Worm (Caenorhabditis elegans): ENCODE data around the gene fust-1.

The fust-1 gene

DNA sequence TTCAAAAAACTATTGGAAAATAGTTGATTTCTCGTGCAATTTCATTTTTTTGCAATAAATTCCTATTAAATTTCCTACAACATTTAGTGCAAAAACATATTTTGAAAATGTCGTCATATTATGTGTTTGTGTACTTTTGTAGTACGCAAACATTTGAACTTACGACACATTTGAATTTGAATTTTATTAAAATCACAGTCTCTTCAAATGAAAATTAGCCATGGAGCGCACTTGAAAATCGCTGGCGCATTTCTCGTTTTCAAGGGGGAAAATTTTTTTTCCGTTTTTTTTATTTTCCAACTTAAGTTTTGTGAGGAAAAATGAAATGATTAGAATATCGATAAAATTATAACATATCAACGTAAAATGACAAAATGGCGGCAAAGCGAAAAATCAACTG, 4.8 kb upstream of the fust-1 start:
- TF ChIP-seq ztf-4 (tag; optimal IDR thresholded peaks at IDR 0.05) (no peak), lin-15B (tag; optimal IDR thresholded peaks at IDR 0.05) (peak; percentile 13), nhr-76 (tag; optimal IDR thresholded peaks at IDR 0.05) (no peak), mdl-1 (tag; optimal IDR thresholded peaks at IDR 0.05) (no peak), elt-2 (tag; optimal IDR thresholded peaks at IDR 0.05) (peak; percentile 10), nhr-23 (tag; optimal IDR thresholded peaks at IDR 0.05) (no peak), pha-4 (tag; optimal IDR thresholded peaks at IDR 0.05) (peak; percentile 34)

DNA sequence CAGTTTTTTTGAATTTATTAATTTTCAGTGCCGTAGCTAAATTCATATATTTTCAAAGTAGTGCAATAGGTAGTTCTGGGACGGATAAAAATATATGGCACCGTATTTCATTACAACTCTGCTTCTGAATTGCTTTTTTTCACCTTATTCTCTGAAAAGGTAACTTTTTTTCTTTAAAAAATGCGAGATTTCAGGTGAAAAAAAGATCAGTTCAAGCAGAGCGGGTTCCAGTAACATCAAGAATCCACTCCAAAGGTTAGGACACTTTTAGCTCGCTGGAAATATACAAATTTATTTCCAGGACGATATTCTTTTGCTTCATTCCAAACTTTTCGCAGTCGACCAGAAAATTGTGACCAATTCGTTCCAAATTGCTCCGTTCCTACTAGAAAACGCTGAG, 4.3 kb upstream of the fust-1 start, which contains the start of gene T07F8.1:
Gene T07F8.1 (plus strand): TSS at position 301 of the 400 bp plus-strand sequence.
- TF ChIP-seq eor-1 (tag; optimal IDR thresholded peaks at IDR 0.05), result no peak
- TF ChIP-seq nhr-23 (tag; optimal IDR thresholded peaks at IDR 0.05), result no peak
- TF ChIP-seq jun-1 (tag; optimal IDR thresholded peaks at IDR 0.05), result no peak
- no peak for TF ChIP-seq elt-3 (tag; optimal IDR thresholded peaks at IDR 0.05)
- no peak for TF ChIP-seq nhr-11 (tag; optimal IDR thresholded peaks at IDR 0.05)
- no peak for TF ChIP-seq ztf-4 (tag; optimal IDR thresholded peaks at IDR 0.05)
- no peak for TF ChIP-seq daf-12 (tag; optimal IDR thresholded peaks at IDR 0.05)
- no peak for TF ChIP-seq ztf-11 (tag; optimal IDR thresholded peaks at IDR 0.05)
- no peak for TF ChIP-seq nhr-25 (tag; optimal IDR thresholded peaks at IDR 0.05)
- TF ChIP-seq skn-1 (tag; optimal IDR thresholded peaks at IDR 0.05), result no peak
- TF ChIP-seq pqm-1 (tag; optimal IDR thresholded peaks at IDR 0.05), result no peak
- TF ChIP-seq ceh-16 (tag; optimal IDR thresholded peaks at IDR 0.05), result no peak
- TF ChIP-seq aly-2 (tag; optimal IDR thresholded peaks at IDR 0.05), result no peak
- no peak for TF ChIP-seq zag-1 (tag; optimal IDR thresholded peaks at IDR 0.05)
- no peak for TF ChIP-seq unc-62 (GFP tag; optimal IDR thresholded peaks at IDR 0.05)

DNA sequence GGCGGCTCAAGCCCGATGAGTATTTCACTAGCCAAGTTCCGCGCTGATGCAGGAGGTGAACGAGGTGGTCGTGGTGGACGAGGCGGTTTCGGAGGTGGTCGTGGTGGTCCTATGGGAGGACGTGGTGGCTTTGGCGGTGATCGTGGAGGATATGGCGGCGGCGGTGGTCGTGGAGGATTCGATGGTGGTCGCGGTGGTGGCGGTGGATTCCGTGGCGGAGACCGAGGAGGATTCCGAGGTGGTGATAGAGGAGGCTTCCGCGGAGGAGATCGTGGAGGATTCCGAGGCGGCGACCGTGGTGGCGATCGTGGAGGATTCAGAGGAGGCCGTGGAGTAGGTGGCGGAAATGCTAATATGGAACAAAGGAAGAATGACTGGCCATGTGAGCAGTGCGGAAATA, 2.3 kb downstream of the fust-1 start:
- TF ChIP-seq nfya-1 (tag; optimal IDR thresholded peaks at IDR 0.05; ENCODE audit: insufficient read depth), result no peak
- TF ChIP-seq lin-15B (tag; optimal IDR thresholded peaks at IDR 0.05), result no peak
- no peak for TF ChIP-seq R02D3.7 (tag; optimal IDR thresholded peaks at IDR 0.05)
- TF ChIP-seq egl-27 (tag; optimal IDR thresholded peaks at IDR 0.05), result no peak
- TF ChIP-seq elt-3 (tag; optimal IDR thresholded peaks at IDR 0.05), result no peak
- no peak for TF ChIP-seq nhr-237 (tag; optimal IDR thresholded peaks at IDR 0.05)

ce11 chrII:7155392-7155791, 3.0 kb downstream of the fust-1 start, which contains the start of gene C27H5.2:
Gene C27H5.2 (plus strand): TSS chrII:7155581.
- TF ChIP-seq ceh-16 (tag; optimal IDR thresholded peaks at IDR 0.05) (no peak), nhr-25 (tag; optimal IDR thresholded peaks at IDR 0.05) (peak; percentile 13), ama-1 (optimal IDR thresholded peaks at IDR 0.05) (peak; percentile 27), elt-2 (tag; optimal IDR thresholded peaks at IDR 0.05) (peak; percentile 20)

DNA sequence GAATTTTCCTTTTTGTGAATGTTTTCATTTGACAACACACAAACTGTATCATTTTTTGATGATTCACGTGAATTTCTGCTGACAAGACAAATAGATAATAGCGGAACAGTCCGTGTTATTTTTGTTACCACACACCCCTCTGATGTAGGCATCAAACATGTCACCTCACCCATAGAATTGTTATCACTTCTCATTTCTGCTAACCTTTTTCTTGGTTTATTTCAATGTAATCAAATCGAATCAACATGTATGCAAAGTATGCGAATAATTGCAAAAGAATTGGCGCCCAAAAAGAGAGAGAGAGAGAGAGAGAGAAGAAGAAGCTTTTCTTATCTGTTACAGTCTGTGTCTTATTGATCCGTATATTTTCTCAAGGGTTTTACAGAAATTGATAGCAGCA, 5.0 kb downstream of the fust-1 start:
- TF ChIP-seq ceh-82 (tag; optimal IDR thresholded peaks at IDR 0.05), result no peak
- TF ChIP-seq ztf-11 (tag; optimal IDR thresholded peaks at IDR 0.05), result no peak
- peak; percentile 18 for TF ChIP-seq nhr-23 (tag; optimal IDR thresholded peaks at IDR 0.05)
- TF ChIP-seq jun-1 (tag; optimal IDR thresholded peaks at IDR 0.05), result peak; percentile 54
- TF ChIP-seq fos-1 (tag; optimal IDR thresholded peaks at IDR 0.05), result peak; percentile 6
- peak; percentile 64 for TF ChIP-seq pha-4 (tag; optimal IDR thresholded peaks at IDR 0.05)
- TF ChIP-seq ceh-28 (tag; optimal IDR thresholded peaks at IDR 0.05), result peak; percentile 42
- TF ChIP-seq egl-27 (tag; optimal IDR thresholded peaks at IDR 0.05), result no peak
- TF ChIP-seq elt-2 (tag; optimal IDR thresholded peaks at IDR 0.05), result peak; percentile 89
- no peak for TF ChIP-seq aly-2 (tag; optimal IDR thresholded peaks at IDR 0.05)
- TF ChIP-seq lin-15B (tag; optimal IDR thresholded peaks at IDR 0.05), result no peak
- TF ChIP-seq nhr-25 (tag; optimal IDR thresholded peaks at IDR 0.05), result peak; percentile 0
- TF ChIP-seq pqm-1 (tag; optimal IDR thresholded peaks at IDR 0.05), result peak; percentile 50

- TF ChIP-seq lin-39 (tag; optimal IDR thresholded peaks at IDR 0.05) (no peak), pqm-1 (tag; optimal IDR thresholded peaks at IDR 0.05) (no peak), ceh-28 (tag; optimal IDR thresholded peaks at IDR 0.05) (no peak), nhr-76 (tag; optimal IDR thresholded peaks at IDR 0.05) (no peak), nhr-43 (tag; optimal IDR thresholded peaks at IDR 0.05; ENCODE audit: poor library complexity, severe bottlenecking) (no peak), fkh-2 (tag; optimal IDR thresholded peaks at IDR 0.05) (no peak), lsy-12 (tag; optimal IDR thresholded peaks at IDR 0.05) (no peak), hmg-11 (tag; optimal IDR thresholded peaks at IDR 0.05) (no peak), nhr-11 (tag; optimal IDR thresholded peaks at IDR 0.05) (no peak), elt-3 (tag; optimal IDR thresholded peaks at IDR 0.05) (no peak), pha-4 (tag; optimal IDR thresholded peaks at IDR 0.05) (no peak), ceh-82 (tag; optimal IDR thresholded peaks at IDR 0.05) (no peak), ztf-11 (tag; optimal IDR thresholded peaks at IDR 0.05) (no peak), jun-1 (tag; optimal IDR thresholded peaks at IDR 0.05) (no peak), skn-1 (tag; optimal IDR thresholded peaks at IDR 0.05) (no peak), tbx-2 (tag; optimal IDR thresholded peaks at IDR 0.05) (no peak), ztf-4 (tag; optimal IDR thresholded peaks at IDR 0.05) (no peak), nhr-12 (tag; optimal IDR thresholded peaks at IDR 0.05) (no peak), egl-5 (tag; optimal IDR thresholded peaks at IDR 0.05) (no peak), fkh-10 (GFP tag; optimal IDR thresholded peaks at IDR 0.05) (no peak)
Measured at ce11 chrII:7161512-7161911, 9.1 kb downstream of the fust-1 start, which contains the start of gene C27H5.12. Gene C27H5.12 (minus strand): TSS chrII:7161612.
